Fruit fly (Drosophila melanogaster) whole organism, embryonic: ENCODE results near the gene Myo95E.

Experiments used
- Abd-B ChIP-seq: fragments of 200-800 bp; sonication (Bioruptor generic); optimal IDR thresholded peaks from 2 replicates; lab custom pipeline; 2018; ENCODE audit warnings: missing biosample characterization, mild to moderate bottlenecking, missing genetic modification characterization, moderate library complexity
- Ada2b ChIP-seq: fragments of 200-800 bp; sonication (Bioruptor generic); IDR thresholded peaks from 2 replicates; pipeline ENCODE4 v1.3.6; 2022; ENCODE audit warnings: missing biosample characterization, missing genetic modification characterization
- Asciz ChIP-seq: fragments of 200-800 bp; sonication (Bioruptor generic); optimal IDR thresholded peaks from 2 replicates; lab custom pipeline; 2017; ENCODE audit warnings: missing biosample characterization, mild to moderate bottlenecking, missing genetic modification characterization, missing genetic modification reagents
- Atf3 ChIP-seq: fragments of 200-800 bp; sonication (Bioruptor generic); optimal IDR thresholded peaks from 3 replicates; lab custom pipeline; 2016; ENCODE audit warnings: missing biosample characterization, missing genetic modification characterization
- CG11504 ChIP-seq: fragments of 200-800 bp; sonication (Bioruptor generic); optimal IDR thresholded peaks from 3 replicates; lab custom pipeline; 2019; ENCODE audit warnings: missing biosample characterization, mild to moderate bottlenecking, missing genetic modification characterization, moderate library complexity
- CG11560 ChIP-seq: fragments of 200-800 bp; sonication (Bioruptor generic); IDR thresholded peaks from 3 replicates; pipeline ENCODE4 v1.3.6; 2022; ENCODE audit warnings: missing biosample characterization, missing genetic modification characterization
- CG11695 ChIP-seq: fragments of 200-800 bp; sonication (Bioruptor generic); IDR thresholded peaks from 3 replicates; pipeline ENCODE4 v1.3.6; 2022; ENCODE audit warnings: missing biosample characterization, missing genetic modification characterization
- CG12659 ChIP-seq: fragments of 200-800 bp; sonication (Bioruptor generic); optimal IDR thresholded peaks from 3 replicates; lab custom pipeline; 2017; ENCODE audit warnings: mild to moderate bottlenecking, missing biosample characterization, missing genetic modification reagents, missing genetic modification characterization
- CG18619 ChIP-seq: fragments of 200-800 bp; sonication (Bioruptor generic); optimal IDR thresholded peaks from 3 replicates; lab custom pipeline; 2017; ENCODE audit warnings: missing biosample characterization, mild to moderate bottlenecking, missing genetic modification characterization
- CG2678 ChIP-seq: fragments of 200-800 bp; sonication (Bioruptor generic); optimal IDR thresholded peaks from 3 replicates; lab custom pipeline; 2019; ENCODE audit warnings: missing biosample characterization, mild to moderate bottlenecking, missing genetic modification characterization, moderate library complexity
- CG30020 ChIP-seq: fragments of 200-800 bp; optimal IDR thresholded peaks from 2 replicates; lab custom pipeline; 2019; ENCODE audit warnings: missing biosample characterization, mild to moderate bottlenecking, missing genetic modification characterization, moderate library complexity
- CG31224 ChIP-seq: fragments of 200-800 bp; sonication (Bioruptor generic); IDR thresholded peaks from 2 replicates; pipeline ENCODE4 v1.3.6; 2022; ENCODE audit warnings: missing biosample characterization, missing genetic modification characterization
- CG4854 ChIP-seq: fragments of 200-800 bp; sonication (Bioruptor generic); optimal IDR thresholded peaks from 2 replicates; lab custom pipeline; 2016; ENCODE audit warnings: missing biosample characterization, missing genetic modification characterization, inconsistent platforms
- CG6813 ChIP-seq: fragments of 200-800 bp; sonication (Bioruptor generic); optimal IDR thresholded peaks from 2 replicates; lab custom pipeline; 2017; ENCODE audit warnings: missing biosample characterization, missing genetic modification characterization, mild to moderate bottlenecking, moderate library complexity, missing genetic modification reagents
- CG7357 ChIP-seq: fragments of 200-800 bp; sonication (Bioruptor generic); IDR thresholded peaks from 3 replicates; pipeline ENCODE4 v1.3.6; 2022; ENCODE audit warnings: missing biosample characterization, missing genetic modification characterization
- CG7745 ChIP-seq: fragments of 200-800 bp; sonication (Bioruptor generic); optimal IDR thresholded peaks from 2 replicates; lab custom pipeline; 2018; ENCODE audit warnings: missing biosample characterization, mild to moderate bottlenecking, missing genetic modification characterization, moderate library complexity
- CG7839 ChIP-seq: fragments of 200-800 bp; sonication (Bioruptor generic); optimal IDR thresholded peaks from 3 replicates; lab custom pipeline; 2018; ENCODE audit warnings: missing biosample characterization, mild to moderate bottlenecking, missing genetic modification characterization, moderate library complexity
- CG8089 ChIP-seq: fragments of 200-800 bp; sonication (Bioruptor generic); optimal IDR thresholded peaks from 3 replicates; lab custom pipeline; 2016; ENCODE audit warnings: missing biosample characterization, missing genetic modification characterization
- CG8290 ChIP-seq, 3 experiments: fragments of 200-800 bp; sonication (Bioruptor generic); optimal IDR thresholded peaks; 2 replicates each; lab custom pipeline; 2016 to 2019; ENCODE audit warnings: missing biosample characterization in 3 of 3, missing genetic modification characterization in 3 of 3, mild to moderate bottlenecking in 2 of 3, moderate library complexity in 1 of 3
- CG9817 ChIP-seq: fragments of 200-800 bp; sonication (Bioruptor generic); optimal IDR thresholded peaks from 2 replicates; lab custom pipeline; 2018; ENCODE audit warnings: missing biosample characterization, mild to moderate bottlenecking, missing genetic modification characterization, moderate library complexity
- CkIIα-i1 ChIP-seq: fragments of 200-800 bp; sonication (Bioruptor generic); IDR thresholded peaks from 2 replicates; pipeline ENCODE4 v1.3.6; 2022; ENCODE audit warnings: missing biosample characterization, missing genetic modification characterization
- CoRest ChIP-seq: fragments of 200-800 bp; sonication (Bioruptor generic); optimal IDR thresholded peaks from 3 replicates; lab custom pipeline; 2018; ENCODE audit warnings: missing biosample characterization, mild to moderate bottlenecking, missing genetic modification characterization, moderate library complexity
- Fer2 ChIP-seq: fragments of 200-800 bp; sonication (Bioruptor generic); optimal IDR thresholded peaks from 2 replicates; lab custom pipeline; 2018; ENCODE audit warnings: missing biosample characterization, mild to moderate bottlenecking, missing genetic modification characterization, moderate library complexity
- H15 ChIP-seq: fragments of 200-800 bp; sonication (Bioruptor generic); IDR thresholded peaks from 3 replicates; pipeline ENCODE4 v1.3.6; 2022; ENCODE audit warnings: missing biosample characterization, missing genetic modification characterization
- HLH3B ChIP-seq: fragments of 200-800 bp; sonication (Bioruptor generic); IDR thresholded peaks from 2 replicates; pipeline ENCODE4 v1.3.6; 2022; ENCODE audit warnings: missing biosample characterization, missing genetic modification characterization
- Hr51 ChIP-seq, 2 experiments: fragments of 200-800 bp; sonication (Bioruptor generic); optimal IDR thresholded peaks; 2 replicates in 1 of 2; 3 replicates in 1 of 2; lab custom pipeline; 2016 to 2018; ENCODE audit warnings: missing biosample characterization in 2 of 2, missing genetic modification characterization in 2 of 2, mild to moderate bottlenecking in 1 of 2, moderate library complexity in 1 of 2
- Hr78 ChIP-seq, 2 experiments: fragments of 200-800 bp in 1 of 2; fragments of >200 bp in 1 of 2; sonication (Bioruptor generic) in 1 of 2; optimal IDR thresholded peaks; 2 replicates each; lab custom pipeline; 2017 to 2019; ENCODE audit warnings: missing biosample characterization in 2 of 2, missing genetic modification characterization in 2 of 2, mild to moderate bottlenecking in 1 of 2, moderate library complexity in 1 of 2
- Mad ChIP-seq: fragments of 200-800 bp; sonication (Bioruptor generic); optimal IDR thresholded peaks from 2 replicates; lab custom pipeline; 2016; ENCODE audit warnings: missing biosample characterization, missing genetic modification characterization
- Mes4 ChIP-seq: fragments of 200-800 bp; sonication (Bioruptor generic); optimal IDR thresholded peaks from 2 replicates; lab custom pipeline; 2016; ENCODE audit warnings: missing biosample characterization, missing genetic modification characterization
- Nf-YB ChIP-seq: fragments of 200-800 bp; sonication (Bioruptor generic); optimal IDR thresholded peaks from 3 replicates; lab custom pipeline; 2019; ENCODE audit warnings: missing biosample characterization, mild to moderate bottlenecking, missing genetic modification characterization, moderate library complexity
- Oli ChIP-seq: fragments of 200-800 bp; sonication (Bioruptor generic); optimal IDR thresholded peaks from 2 replicates; lab custom pipeline; 2018; ENCODE audit warnings: missing biosample characterization, mild to moderate bottlenecking, missing genetic modification characterization, moderate library complexity
- PHDP ChIP-seq: fragments of 200-800 bp; sonication (Bioruptor generic); optimal IDR thresholded peaks from 3 replicates; lab custom pipeline; 2018; ENCODE audit warnings: missing biosample characterization, mild to moderate bottlenecking, missing genetic modification characterization, moderate library complexity
- Sox102F ChIP-seq: fragments of 200-800 bp; sonication (Bioruptor generic); optimal IDR thresholded peaks from 2 replicates; lab custom pipeline; 2018; ENCODE audit warnings: missing biosample characterization, mild to moderate bottlenecking, missing genetic modification characterization, moderate library complexity
- az2 ChIP-seq: fragments of 200-800 bp; sonication (Bioruptor generic); optimal IDR thresholded peaks from 3 replicates; lab custom pipeline; 2016; ENCODE audit warnings: missing biosample characterization, missing genetic modification characterization
- bsh ChIP-seq, 2 experiments: fragments of 200-800 bp; sonication (Bioruptor generic); optimal IDR thresholded peaks; 2 replicates each; lab custom pipeline; 2017 to 2018; ENCODE audit warnings: mild to moderate bottlenecking in 2 of 2, missing biosample characterization in 2 of 2, missing genetic modification characterization in 2 of 2, moderate library complexity in 1 of 2
- btn ChIP-seq: fragments of 200-800 bp; sonication (Bioruptor generic); optimal IDR thresholded peaks from 2 replicates; lab custom pipeline; 2016; ENCODE audit warnings: missing biosample characterization, missing genetic modification characterization
- cad ChIP-seq: fragments of >200 bp; optimal IDR thresholded peaks from 2 replicates; lab custom pipeline; 2017; ENCODE audit warnings: missing biosample characterization, missing genetic modification characterization
- corto ChIP-seq: fragments of 200-800 bp; sonication (Bioruptor generic); optimal IDR thresholded peaks from 2 replicates; lab custom pipeline; 2016; ENCODE audit warnings: missing biosample characterization, mild to moderate bottlenecking, missing genetic modification characterization, moderate library complexity
- emc ChIP-seq: fragments of 200-800 bp; sonication (Bioruptor generic); optimal IDR thresholded peaks from 2 replicates; lab custom pipeline; 2016; ENCODE audit warnings: missing biosample characterization, missing genetic modification characterization
- ems ChIP-seq: fragments of 200-800 bp; sonication (Bioruptor generic); optimal IDR thresholded peaks from 3 replicates; lab custom pipeline; 2016; ENCODE audit warnings: missing biosample characterization, missing genetic modification characterization
- ewg ChIP-seq: fragments of 200-800 bp; sonication (Bioruptor generic); optimal IDR thresholded peaks from 3 replicates; lab custom pipeline; 2017; ENCODE audit warnings: mild to moderate bottlenecking, missing biosample characterization, missing genetic modification reagents, missing genetic modification characterization
- ftz-f1 ChIP-seq: fragments of 200-800 bp; sonication (Bioruptor generic); optimal IDR thresholded peaks from 2 replicates; lab custom pipeline; 2016; ENCODE audit warnings: missing biosample characterization, missing genetic modification characterization
- gem ChIP-seq: fragments of 200-800 bp; sonication (Bioruptor generic); optimal IDR thresholded peaks from 2 replicates; lab custom pipeline; 2019; ENCODE audit warnings: missing biosample characterization, mild to moderate bottlenecking, missing genetic modification characterization, moderate library complexity
- lbe ChIP-seq: fragments of 200-800 bp; sonication (Bioruptor generic); optimal IDR thresholded peaks from 2 replicates; lab custom pipeline; 2016; ENCODE audit warnings: missing biosample characterization, mild to moderate bottlenecking, missing genetic modification characterization
- pzg ChIP-seq: fragments of 200-800 bp; sonication (Bioruptor generic); optimal IDR thresholded peaks from 3 replicates; lab custom pipeline; 2018; ENCODE audit warnings: missing biosample characterization, mild to moderate bottlenecking, missing genetic modification characterization, moderate library complexity
- repo ChIP-seq: fragments of 200-800 bp; sonication (Bioruptor generic); optimal IDR thresholded peaks from 2 replicates; lab custom pipeline; 2016; ENCODE audit warnings: missing biosample characterization, missing genetic modification characterization
- ro ChIP-seq: fragments of 200-800 bp; sonication (Bioruptor generic); IDR thresholded peaks from 2 replicates; pipeline ENCODE4 v1.3.6; 2022; ENCODE audit warnings: missing biosample characterization, missing genetic modification characterization
- row ChIP-seq: fragments of 200-800 bp; sonication (Bioruptor generic); IDR thresholded peaks from 3 replicates; pipeline ENCODE4 v1.3.6; 2022; ENCODE audit warnings: missing biosample characterization, missing genetic modification characterization
- ssp ChIP-seq: fragments of 200-800 bp; sonication (Bioruptor generic); IDR thresholded peaks from 2 replicates; pipeline ENCODE4 v1.3.6; 2022; ENCODE audit warnings: missing biosample characterization, missing genetic modification characterization
- tin ChIP-seq: fragments of 200-800 bp; sonication (Bioruptor generic); optimal IDR thresholded peaks from 3 replicates; lab custom pipeline; 2016; ENCODE audit warnings: missing biosample characterization, missing genetic modification characterization

The Myo95E gene

DNA sequence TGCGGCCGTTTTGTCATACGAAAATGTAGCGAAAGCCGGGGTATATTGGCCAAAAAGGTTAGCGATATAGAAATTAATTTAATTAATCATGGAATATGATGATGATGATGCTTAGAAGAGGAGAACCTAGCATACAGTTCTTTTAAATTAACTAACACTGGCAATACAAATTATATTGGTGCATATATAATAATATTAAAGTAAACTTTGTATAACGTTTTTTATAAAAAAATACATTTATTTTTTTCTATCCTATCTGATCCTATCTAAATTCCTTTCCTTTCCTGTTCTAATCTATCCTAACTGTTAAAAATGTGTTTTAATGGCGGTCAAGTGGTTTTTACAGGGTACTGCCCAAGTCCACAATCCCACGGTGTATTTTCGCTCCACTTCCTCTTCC lies 44.6 kb upstream of the Myo95E start (continued):
- TF ChIP-seq Asciz (GFP tag; lab: Kevin White, UChicago) (peak; percentile 47), tin (GFP tag; lab: Kevin White, UChicago) (no peak), Fer2 (tag; lab: Kevin White, UChicago) (no peak), Oli (tag; lab: Kevin White, UChicago) (peak; percentile 72), CG4854 (no peak), bsh (GFP tag; optimal IDR thresholded peaks at IDR 0.05; lab: Kevin White, UChicago) (no peak), Nf-YB (GFP tag; lab: Kevin White, UChicago) (no peak), Atf3 (GFP tag; lab: Kevin White, UChicago) (no peak), HLH3B (GFP tag; lab: Robert Waterston, UW) (no peak), CG7839 (peak; percentile 50), CG8089 (GFP tag; lab: Kevin White, UChicago) (no peak), CG7745 (tag; lab: Kevin White, UChicago) (no peak), CG30020 (tag; lab: Kevin White, UChicago) (no peak), cad (GFP tag; lab: Kevin White, UChicago) (no peak), az2 (GFP tag; lab: Kevin White, UChicago) (peak; percentile 22), CG7357 (GFP tag; lab: Robert Waterston, UW) (no peak), pzg (GFP tag; lab: Kevin White, UChicago) (no peak), ewg (peak; percentile 31), CG11695 (GFP tag; lab: Robert Waterston, UW) (no peak), ftz-f1 (no peak), ro (GFP tag; lab: Robert Waterston, UW) (no peak), CG6813 (no peak), corto (GFP tag; lab: Kevin White, UChicago) (no peak), row (peak; percentile 35; the same call in 2 of the 3 replicates), Ada2b (no peak), Sox102F (GFP tag; lab: Kevin White, UChicago) (peak; percentile 65), Mes4 (GFP tag; lab: Kevin White, UChicago) (no peak), Mad (no peak), CG12659 (GFP tag; lab: Kevin White, UChicago) (peak; percentile 27), CG11504 (tag; lab: Kevin White, UChicago) (peak; percentile 78), H15 (GFP tag; lab: Robert Waterston, UW) (0 out of 3 replicates have a peak, but pooled peaks have one; percentile 26), gem (tag; lab: Kevin White, UChicago) (peak; percentile 61), lbe (GFP tag; lab: Kevin White, UChicago) (no peak), emc (GFP tag; lab: Kevin White, UChicago) (no peak), Hr51 (GFP tag; optimal IDR thresholded peaks at IDR 0.05; lab: Kevin White, UChicago) (peak in 1 of 2 experiments; percentile 74), CG9817 (no peak), PHDP (tag; lab: Kevin White, UChicago) (peak; percentile 36), btn (GFP tag; lab: Kevin White, UChicago) (no peak), CG18619 (GFP tag; lab: Kevin White, UChicago) (no peak), Abd-B (GFP tag; lab: Kevin White, UChicago) (peak; percentile 1), CkIIα-i1 (GFP tag; lab: Robert Waterston, UW) (no peak), repo (GFP tag; lab: Kevin White, UChicago) (no peak), CG2678 (tag; lab: Kevin White, UChicago) (peak; percentile 47), CG31224 (GFP tag; lab: Robert Waterston, UW) (0 out of 2 replicates have a peak, but pooled peaks have one; percentile 14), Hr78 (GFP tag; optimal IDR thresholded peaks at IDR 0.05; lab: Kevin White, UChicago) (no peak), ssp (GFP tag; lab: Robert Waterston, UW) (no peak), CoRest (tag; lab: Kevin White, UChicago) (peak; percentile 58), ems (GFP tag; lab: Kevin White, UChicago) (no peak), CG11560 (no peak), CG8290 (GFP tag; optimal IDR thresholded peaks at IDR 0.05; lab: Kevin White, UChicago) (no peak), CG8290 (tag; optimal IDR thresholded peaks at IDR 0.05; lab: Kevin White, UChicago) (no peak)
